Worm (Caenorhabditis elegans) whole organism, L1 larva: ENCODE results near the gene scl-13.

Source experiments
- C04F5.9 ChIP-seq: sonication (generic microtip); optimal IDR thresholded peaks from 2 replicates; lab custom pipeline; 2016; ENCODE audit warnings: missing genetic modification characterization, missing compliant biosample characterization
- F16B12.6 ChIP-seq: fragments of 150-350 bp; optimal IDR thresholded peaks from 2 replicates; lab custom pipeline; 2014; ENCODE audit warnings: missing biosample characterization, missing genetic modification characterization
- Y116A8C.19 ChIP-seq: sonication (generic microtip); optimal IDR thresholded peaks from 2 replicates; lab custom pipeline; 2016; ENCODE audit warnings: missing compliant biosample characterization, missing genetic modification characterization, borderline replicate concordance
- alr-1 ChIP-seq: fragments of 200-800 bp; sonication (Bioruptor generic); optimal IDR thresholded peaks from 2 replicates; lab custom pipeline; 2018; ENCODE audit warnings: borderline replicate concordance, mild to moderate bottlenecking, missing genetic modification characterization, missing compliant biosample characterization
- ceh-8 ChIP-seq: fragments of 200-800 bp; sonication (Bioruptor generic); optimal IDR thresholded peaks from 2 replicates; lab custom pipeline; 2018; ENCODE audit warnings: mild to moderate bottlenecking, missing genetic modification characterization, moderate library complexity, missing compliant biosample characterization
- ceh-82 ChIP-seq, 3 experiments: fragments of 150-350 bp in 1 of 3; sonication (generic microtip) in 2 of 3; optimal IDR thresholded peaks; 2 replicates each; lab custom pipeline; 2014 to 2017; ENCODE audit warnings: missing biosample characterization in 3 of 3, missing genetic modification characterization in 3 of 3
- ces-1 ChIP-seq: fragments of 150-350 bp; optimal IDR thresholded peaks from 2 replicates; lab custom pipeline; 2014; ENCODE audit warnings: missing biosample characterization, missing genetic modification reagents, missing genetic modification characterization
- dpl-1 ChIP-seq, 3 experiments: fragments of 150-350 bp in 2 of 3; sonication (generic microtip) in 1 of 3; optimal IDR thresholded peaks; 2 replicates each; lab custom pipeline; 2014 to 2017; ENCODE audit warnings: missing biosample characterization in 3 of 3, missing genetic modification characterization in 3 of 3, missing genetic modification reagents in 3 of 3
- efl-1 ChIP-seq, 4 experiments: fragments of 150-350 bp; optimal IDR thresholded peaks in 3 of 4; peaks in 1 of 4; 1 replicate in 1 of 4; 2 replicates in 3 of 4; lab custom pipeline; 2014; ENCODE audit warnings: missing biosample characterization in 2 of 4, missing genetic modification characterization in 2 of 4, missing genetic modification reagents in 2 of 4
- efl-3 ChIP-seq: fragments of 200-800 bp; sonication (Bioruptor generic); optimal IDR thresholded peaks from 2 replicates; lab custom pipeline; 2018; ENCODE audit warnings: mild to moderate bottlenecking, missing genetic modification characterization, missing compliant biosample characterization
- elt-2 ChIP-seq: sonication (generic microtip); optimal IDR thresholded peaks from 2 replicates; lab custom pipeline; 2016; ENCODE audit warnings: missing genetic modification characterization, mild to moderate bottlenecking, inconsistent platforms, missing compliant biosample characterization, missing genetic modification reagents
- elt-3 ChIP-seq, 6 experiments: fragments of 150-350 bp in 1 of 6; sonication (generic microtip); optimal IDR thresholded peaks; 2 replicates each; lab custom pipeline; 2017 to 2018; ENCODE audit warnings: missing biosample characterization in 6 of 6, missing genetic modification characterization in 6 of 6, inconsistent platforms in 1 of 6
- fkh-10 ChIP-seq: sonication (generic microtip); optimal IDR thresholded peaks from 2 replicates; lab custom pipeline; 2017; ENCODE audit warnings: missing biosample characterization, missing genetic modification reagents, missing genetic modification characterization
- fos-1 ChIP-seq: fragments of 150-350 bp; optimal IDR thresholded peaks from 2 replicates; lab custom pipeline; 2014; ENCODE audit warnings: missing biosample characterization, missing genetic modification characterization
- grh-1 ChIP-seq: fragments of 200-800 bp; sonication (Bioruptor generic); IDR thresholded peaks from 2 replicates; pipeline ENCODE4 v1.3.6; 2022; ENCODE audit warnings: missing genetic modification reagents, missing genetic modification characterization, missing compliant biosample characterization
- hlh-17 ChIP-seq: fragments of 200-800 bp; sonication (Bioruptor generic); optimal IDR thresholded peaks from 2 replicates; lab custom pipeline; 2018; ENCODE audit warnings: missing genetic modification characterization, mild to moderate bottlenecking, missing compliant biosample characterization, moderate library complexity, borderline replicate concordance
- hlh-4 ChIP-seq: sonication (generic microtip); optimal IDR thresholded peaks from 2 replicates; lab custom pipeline; 2016; ENCODE audit warnings: mild to moderate bottlenecking, missing genetic modification characterization, missing compliant biosample characterization
- hpl-2 ChIP-seq: fragments of 150-350 bp; optimal IDR thresholded peaks from 2 replicates; lab custom pipeline; 2014; ENCODE audit warnings: missing biosample characterization, missing genetic modification reagents, missing genetic modification characterization
- irx-1 ChIP-seq: sonication (generic microtip); optimal IDR thresholded peaks from 2 replicates; lab custom pipeline; 2016; ENCODE audit warnings: missing genetic modification characterization, missing compliant biosample characterization
- isw-1 ChIP-seq: fragments of 200-800 bp; sonication (Bioruptor generic); IDR thresholded peaks from 2 replicates; pipeline ENCODE4 v1.3.6; 2022; ENCODE audit warnings: missing genetic modification characterization, missing compliant biosample characterization
- lin-13 ChIP-seq: fragments of 150-350 bp; optimal IDR thresholded peaks from 2 replicates; lab custom pipeline; 2014; ENCODE audit warnings: missing biosample characterization, missing genetic modification reagents, missing genetic modification characterization
- lin-15B ChIP-seq: fragments of 150-350 bp; sonication (generic microtip); optimal IDR thresholded peaks from 3 replicates; lab custom pipeline; 2014; ENCODE audit warnings: missing biosample characterization, missing genetic modification characterization
- lin-39 ChIP-seq: fragments of 150-350 bp; optimal IDR thresholded peaks from 2 replicates; lab custom pipeline; 2014; ENCODE audit warnings: missing biosample characterization, missing genetic modification reagents, missing genetic modification characterization
- nhr-11 ChIP-seq: fragments of 150-350 bp; optimal IDR thresholded peaks from 2 replicates; lab custom pipeline; 2014; ENCODE audit warnings: missing biosample characterization, missing genetic modification characterization
- nhr-20 ChIP-seq: sonication (generic microtip); optimal IDR thresholded peaks from 2 replicates; lab custom pipeline; 2016; ENCODE audit warnings: mild to moderate bottlenecking, missing genetic modification characterization, missing compliant biosample characterization
- nhr-237 ChIP-seq: fragments of 150-350 bp; optimal IDR thresholded peaks from 2 replicates; lab custom pipeline; 2014; ENCODE audit warnings: missing biosample characterization, missing genetic modification characterization
- nhr-28 ChIP-seq: fragments of 150-350 bp; optimal IDR thresholded peaks from 2 replicates; lab custom pipeline; 2014; ENCODE audit warnings: missing biosample characterization, missing genetic modification characterization
- nhr-47 ChIP-seq: sonication (generic microtip); optimal IDR thresholded peaks from 2 replicates; lab custom pipeline; 2016; ENCODE audit warnings: mild to moderate bottlenecking, missing genetic modification characterization, moderate library complexity, missing compliant biosample characterization
- nhr-76 ChIP-seq: sonication (generic microtip); optimal IDR thresholded peaks from 2 replicates; lab custom pipeline; 2017; ENCODE audit warnings: missing biosample characterization, missing genetic modification characterization
- nhr-77 ChIP-seq: fragments of 150-350 bp; optimal IDR thresholded peaks from 2 replicates; lab custom pipeline; 2014; ENCODE audit warnings: missing biosample characterization, missing genetic modification characterization
- nhr-84 ChIP-seq: sonication (generic microtip); optimal IDR thresholded peaks from 2 replicates; lab custom pipeline; 2017; ENCODE audit warnings: missing biosample characterization, missing genetic modification characterization
- nhr-85 ChIP-seq: sonication (generic microtip); peaks from one replicate; lab custom pipeline; 2016; ENCODE audit warnings: missing genetic modification characterization, inconsistent platforms, missing compliant biosample characterization
- skn-1 ChIP-seq: fragments of 150-350 bp; optimal IDR thresholded peaks from 2 replicates; lab custom pipeline; 2014; ENCODE audit warnings: missing biosample characterization, missing genetic modification characterization
- sox-4 ChIP-seq: sonication (generic microtip); optimal IDR thresholded peaks from 2 replicates; lab custom pipeline; 2016; ENCODE audit warnings: missing genetic modification characterization, missing compliant biosample characterization
- sptf-1 ChIP-seq: fragments of 150-350 bp; optimal IDR thresholded peaks from 2 replicates; lab custom pipeline; 2014; ENCODE audit warnings: missing biosample characterization, missing genetic modification characterization
- tbx-2 ChIP-seq: sonication (generic microtip); optimal IDR thresholded peaks from 2 replicates; lab custom pipeline; 2016; ENCODE audit warnings: missing genetic modification characterization, missing compliant biosample characterization
- unc-130 ChIP-seq: fragments of 150-350 bp; optimal IDR thresholded peaks from 2 replicates; lab custom pipeline; 2017; ENCODE audit warnings: missing biosample characterization, missing genetic modification characterization, inconsistent platforms
- unc-30 ChIP-seq: sonication (generic microtip); optimal IDR thresholded peaks from 2 replicates; lab custom pipeline; 2017; ENCODE audit warnings: missing biosample characterization, missing genetic modification characterization
- unc-62 ChIP-seq: fragments of 150-350 bp; optimal IDR thresholded peaks from 2 replicates; lab custom pipeline; 2014; ENCODE audit warnings: missing biosample characterization, missing genetic modification reagents, missing genetic modification characterization
- unc-86 ChIP-seq: sonication (generic microtip); optimal IDR thresholded peaks from 2 replicates; lab custom pipeline; 2016; ENCODE audit warnings: missing genetic modification characterization, missing compliant biosample characterization
- ztf-11 ChIP-seq, 2 experiments: sonication (generic microtip); optimal IDR thresholded peaks; 2 replicates each; lab custom pipeline; 2016 to 2017; ENCODE audit warnings: missing genetic modification characterization in 2 of 2, missing biosample characterization in 1 of 2, missing compliant biosample characterization in 1 of 2

Gene scl-13

ce11 chrV:3855916-3856315 lies 44.5 kb upstream of the scl-13 start (continued):
- no peak for TF ChIP-seq lin-15B (tag; lab: Kevin White, UChicago)
- no peak for TF ChIP-seq irx-1 (tag; lab: Kevin White, UChicago)
- TF ChIP-seq hlh-17 (GFP tag; lab: Kevin White, UChicago) = no peak
- TF ChIP-seq unc-86 = no peak
- TF ChIP-seq ceh-8 (GFP tag; lab: Kevin White, UChicago) = peak; percentile 51
- TF ChIP-seq skn-1 (tag; lab: Kevin White, UChicago) = no peak
- TF ChIP-seq sox-4 (tag; lab: Kevin White, UChicago) = peak; percentile 45
- TF ChIP-seq lin-39 (tag; lab: Kevin White, UChicago) = no peak
- TF ChIP-seq nhr-84 (tag; lab: Kevin White, UChicago) = no peak
- TF ChIP-seq fos-1 (tag; lab: Kevin White, UChicago) = peak; percentile 29
- no peak for TF ChIP-seq Y116A8C.19
- no peak for TF ChIP-seq grh-1
- TF ChIP-seq, all 84 proteins: peak for 15

- TF ChIP-seq hpl-2 = no peak
- no peak for TF ChIP-seq hlh-17 (GFP tag; lab: Kevin White, UChicago)
- no peak for TF ChIP-seq sox-4 (tag; lab: Kevin White, UChicago)
- TF ChIP-seq efl-1 (optimal IDR thresholded peaks at IDR 0.05; lab: Kevin White, UChicago) = no peak
- TF ChIP-seq efl-1 (GFP tag; optimal IDR thresholded peaks at IDR 0.05 in 1 of 2; lab: Kevin White, UChicago) = peak in 1 of 2 experiments; percentile 76
- no peak for TF ChIP-seq hlh-4
- peak; percentile 6 for TF ChIP-seq fkh-10 (GFP tag; lab: Kevin White, UChicago)
- no peak for TF ChIP-seq nhr-11
- no peak for TF ChIP-seq alr-1
Observed at ce11 chrV:3854847-3855246, 43.4 kb upstream of the scl-13 start, which contains the start of gene nhr-186. Gene nhr-186 (minus strand): TSS chrV:3854947.

ce11 chrV:3851760-3852159 lies 40.3 kb upstream of the scl-13 start:
- TF ChIP-seq unc-130 (tag; lab: Kevin White, UChicago) = no peak
- peak; percentile 76 for TF ChIP-seq elt-2
- TF ChIP-seq sox-4 (tag; lab: Kevin White, UChicago) = no peak

- TF ChIP-seq nhr-237 = no peak
- no peak for TF ChIP-seq ces-1 (GFP tag; lab: Kevin White, UChicago)
- no peak for TF ChIP-seq nhr-28 (tag; lab: Kevin White, UChicago)
- no peak for TF ChIP-seq C04F5.9 (tag; lab: Kevin White, UChicago)
- TF ChIP-seq ztf-11 (tag; optimal IDR thresholded peaks at IDR 0.05; lab: Kevin White, UChicago) = no peak
- TF ChIP-seq elt-3 (tag; optimal IDR thresholded peaks at IDR 0.05; lab: Kevin White, UChicago) = no peak
- TF ChIP-seq nhr-20 (tag; lab: Kevin White, UChicago) = no peak
- TF ChIP-seq nhr-76 (tag; lab: Kevin White, UChicago) = no peak
- no peak for TF ChIP-seq isw-1 (GFP tag; lab: Robert Waterston, UW)
Observed at ce11 chrV:3847268-3847667, 35.8 kb upstream of the scl-13 start, which contains the start of gene nhr-185. Gene nhr-185 (minus strand): TSS chrV:3847368.

- TF ChIP-seq efl-1 (optimal IDR thresholded peaks at IDR 0.05; lab: Kevin White, UChicago) = no peak
- peak in 1 of 2 experiments; percentile 37 for TF ChIP-seq efl-1 (GFP tag; optimal IDR thresholded peaks at IDR 0.05 in 1 of 2; lab: Kevin White, UChicago)
- no peak for TF ChIP-seq lin-13 (GFP tag; lab: Kevin White, UChicago)
- TF ChIP-seq elt-3 (tag; optimal IDR thresholded peaks at IDR 0.05; lab: Kevin White, UChicago) = peak in 1 of 6 experiments; percentile 0
- TF ChIP-seq elt-2 = peak; percentile 10
Observed at ce11 chrV:3843926-3844325, 32.5 kb upstream of the scl-13 start, which contains the start of gene ugt-32. Gene ugt-32 (minus strand): TSS chrV:3844007.

- TF ChIP-seq nhr-47 (tag; lab: Kevin White, UChicago) (no peak), ceh-82 (tag; optimal IDR thresholded peaks at IDR 0.05; lab: Kevin White, UChicago) (no peak), nhr-76 (tag; lab: Kevin White, UChicago) (no peak), efl-3 (GFP tag; lab: Kevin White, UChicago) (no peak), unc-30 (no peak), nhr-11 (no peak), unc-62 (no peak), F16B12.6 (tag; lab: Kevin White, UChicago) (no peak), sptf-1 (no peak), sox-4 (tag; lab: Kevin White, UChicago) (no peak), hlh-17 (GFP tag; lab: Kevin White, UChicago) (no peak), tbx-2 (tag; lab: Kevin White, UChicago) (no peak), elt-3 (tag; optimal IDR thresholded peaks at IDR 0.05; lab: Kevin White, UChicago) (peak in 1 of 6 experiments; percentile 0), dpl-1 (GFP tag; optimal IDR thresholded peaks at IDR 0.05; lab: Kevin White, UChicago) (no peak), nhr-77 (tag; lab: Kevin White, UChicago) (no peak), nhr-85 (tag; lab: Kevin White, UChicago) (peak; percentile 47)
Observed at ce11 chrV:3841462-3841861, 30.0 kb upstream of the scl-13 start.
